Worm (Caenorhabditis elegans) whole organism, young adult: ENCODE data around the gene D2096.5.

ENCODE experiments used
- B0261.1 ChIP-seq: sonication (generic microtip); optimal IDR thresholded peaks from 2 replicates; lab custom pipeline; 2016; ENCODE audit warnings: mild to moderate bottlenecking, missing genetic modification characterization, moderate library complexity, missing compliant biosample characterization
- C06A6.2 ChIP-seq: fragments of 200-800 bp; sonication (Bioruptor generic); conservative IDR thresholded peaks from 2 replicates; pipeline ENCODE4 v1.3.6; 2022; ENCODE audit warnings: missing genetic modification characterization, missing compliant biosample characterization
- F10E7.11 ChIP-seq: sonication (generic microtip); optimal IDR thresholded peaks from 2 replicates; lab custom pipeline; 2017; ENCODE audit warnings: mild to moderate bottlenecking, missing genetic modification characterization, moderate library complexity, missing compliant biosample characterization
- F33H1.4 ChIP-seq: fragments of 200-800 bp; sonication (Bioruptor generic); IDR thresholded peaks from 2 replicates; pipeline ENCODE4 v1.3.6; 2022; ENCODE audit warnings: missing genetic modification reagents, missing genetic modification characterization, missing compliant biosample characterization
- F55B11.4 ChIP-seq: sonication (generic microtip); optimal IDR thresholded peaks from 2 replicates; lab custom pipeline; 2016; ENCODE audit warnings: missing compliant biosample characterization, missing genetic modification characterization, borderline replicate concordance; ENCODE audit not compliant: insufficient read depth
- F57C9.4 ChIP-seq: sonication (generic microtip); optimal IDR thresholded peaks from 2 replicates; lab custom pipeline; 2017; ENCODE audit warnings: mild to moderate bottlenecking, missing genetic modification characterization, missing compliant biosample characterization
- K12H6.12 ChIP-seq: fragments of 200-800 bp; sonication (Bioruptor generic); optimal IDR thresholded peaks from 2 replicates; lab custom pipeline; 2018; ENCODE audit warnings: mild to moderate bottlenecking, missing genetic modification characterization, missing compliant biosample characterization
- Y53G8AR.9 ChIP-seq: fragments of 200-800 bp; sonication (Bioruptor generic); conservative IDR thresholded peaks from 2 replicates; pipeline ENCODE4 v1.3.6; 2022; ENCODE audit warnings: missing genetic modification reagents, missing genetic modification characterization, missing compliant biosample characterization
- Y56A3A.18 ChIP-seq: fragments of 200-800 bp; sonication (Bioruptor generic); IDR thresholded peaks from 2 replicates; pipeline ENCODE4 v1.3.6; 2022; ENCODE audit warnings: missing genetic modification reagents, missing genetic modification characterization, missing compliant biosample characterization
- Y67H2A.10 ChIP-seq: fragments of 200-800 bp; sonication (Bioruptor generic); conservative IDR thresholded peaks from 2 replicates; pipeline ENCODE4 v1.3.6; 2022; ENCODE audit warnings: missing genetic modification reagents, missing genetic modification characterization, missing compliant biosample characterization
- Y79H2A.3 ChIP-seq: fragments of 200-800 bp; sonication (Bioruptor generic); conservative IDR thresholded peaks from 2 replicates; pipeline ENCODE4 v1.3.6; 2022; ENCODE audit warnings: missing genetic modification reagents, missing genetic modification characterization, missing compliant biosample characterization
- akir-1 ChIP-seq: fragments of 200-800 bp; sonication (Bioruptor generic); optimal IDR thresholded peaks from 2 replicates; lab custom pipeline; 2018; ENCODE audit warnings: mild to moderate bottlenecking, missing genetic modification characterization, moderate library complexity, missing compliant biosample characterization
- aptf-2 ChIP-seq: fragments of 200-800 bp; sonication (Bioruptor generic); conservative IDR thresholded peaks from 2 replicates; pipeline ENCODE4 v1.3.6; 2022; ENCODE audit warnings: missing genetic modification reagents, missing genetic modification characterization, missing compliant biosample characterization
- atf-7 ChIP-seq: sonication (generic microtip); optimal IDR thresholded peaks from 2 replicates; lab custom pipeline; 2017; ENCODE audit warnings: mild to moderate bottlenecking, missing genetic modification characterization, missing compliant biosample characterization
- attf-3 ChIP-seq: fragments of 200-800 bp; sonication (Bioruptor generic); conservative IDR thresholded peaks from 2 replicates; pipeline ENCODE4 v1.3.6; 2022; ENCODE audit warnings: missing genetic modification reagents, missing genetic modification characterization, missing compliant biosample characterization
- attf-5 ChIP-seq: fragments of 200-800 bp; sonication (Bioruptor generic); optimal IDR thresholded peaks from 2 replicates; lab custom pipeline; 2018; ENCODE audit warnings: mild to moderate bottlenecking, missing genetic modification characterization, missing compliant biosample characterization
- attf-6 ChIP-seq: fragments of 200-800 bp; sonication (Bioruptor generic); IDR thresholded peaks from 2 replicates; pipeline ENCODE4 v1.3.6; 2022; ENCODE audit warnings: missing genetic modification reagents, missing genetic modification characterization, missing compliant biosample characterization
- bed-1 ChIP-seq: fragments of 200-800 bp; sonication (Bioruptor generic); IDR thresholded peaks from 2 replicates; pipeline ENCODE4 v1.3.6; 2022; ENCODE audit warnings: missing genetic modification reagents, missing genetic modification characterization, missing compliant biosample characterization
- cebp-1 ChIP-seq, 2 experiments: fragments of 200-800 bp in 1 of 2; sonication (Bioruptor generic) in 1 of 2; sonication (generic microtip) in 1 of 2; IDR thresholded peaks in 1 of 2; optimal IDR thresholded peaks in 1 of 2; 2 replicates each; pipeline versions ENCODE4 v1.3.6 to Lab custom; 2017 to 2022; ENCODE audit warnings: missing compliant biosample characterization in 2 of 2, missing genetic modification characterization in 2 of 2, mild to moderate bottlenecking in 1 of 2, missing genetic modification reagents in 1 of 2, moderate library complexity in 1 of 2
- ceh-27 ChIP-seq: fragments of 200-800 bp; sonication (Bioruptor generic); optimal IDR thresholded peaks from 2 replicates; lab custom pipeline; 2018; ENCODE audit warnings: mild to moderate bottlenecking, missing genetic modification characterization, moderate library complexity, missing compliant biosample characterization
- ceh-58 ChIP-seq: fragments of 200-800 bp; sonication (Bioruptor generic); IDR thresholded peaks from 2 replicates; pipeline ENCODE4 v1.3.6; 2022; ENCODE audit warnings: missing genetic modification characterization, missing compliant biosample characterization
- dox-1 ChIP-seq: fragments of 200-800 bp; sonication (Bioruptor generic); IDR thresholded peaks from 2 replicates; pipeline ENCODE4 v1.3.6; 2022; ENCODE audit warnings: missing genetic modification reagents, missing genetic modification characterization, missing compliant biosample characterization
- dpff-1 ChIP-seq: sonication (generic microtip); optimal IDR thresholded peaks from 2 replicates; lab custom pipeline; 2017; ENCODE audit warnings: mild to moderate bottlenecking, missing genetic modification characterization, missing compliant biosample characterization
- dpl-1 ChIP-seq: fragments of 150-350 bp; optimal IDR thresholded peaks from 2 replicates; lab custom pipeline; 2014; ENCODE audit warnings: missing biosample characterization, missing genetic modification reagents, missing genetic modification characterization
- egl-18 ChIP-seq: fragments of 200-800 bp; sonication (Bioruptor generic); IDR thresholded peaks from 2 replicates; pipeline ENCODE4 v1.3.6; 2022; ENCODE audit warnings: missing genetic modification reagents, missing genetic modification characterization, missing compliant biosample characterization
- ekl-4 ChIP-seq: fragments of 200-800 bp; sonication (Bioruptor generic); IDR thresholded peaks from 2 replicates; pipeline ENCODE4 v1.3.6; 2022; ENCODE audit warnings: missing genetic modification reagents, missing genetic modification characterization, missing compliant biosample characterization
- ets-4 ChIP-seq: fragments of 200-800 bp; sonication (Bioruptor generic); optimal IDR thresholded peaks from 2 replicates; lab custom pipeline; 2018; ENCODE audit warnings: mild to moderate bottlenecking, missing genetic modification characterization, missing compliant biosample characterization
- hlh-12 ChIP-seq: sonication (generic microtip); optimal IDR thresholded peaks from 2 replicates; lab custom pipeline; 2016; ENCODE audit warnings: missing genetic modification characterization, missing compliant biosample characterization
- hmg-1.2 ChIP-seq: fragments of 200-800 bp; sonication (Bioruptor generic); IDR thresholded peaks from 2 replicates; pipeline ENCODE4 v1.3.6; 2022; ENCODE audit warnings: missing genetic modification reagents, missing genetic modification characterization, missing compliant biosample characterization
- lag-1 ChIP-seq: fragments of 200-800 bp; sonication (Bioruptor generic); IDR thresholded peaks from 2 replicates; pipeline ENCODE4 v1.3.6; 2022; ENCODE audit warnings: missing genetic modification reagents, missing genetic modification characterization, missing compliant biosample characterization
- lin-35 ChIP-seq, 3 experiments: fragments of 150-350 bp in 2 of 3; sonication (generic microtip) in 1 of 3; optimal IDR thresholded peaks; 2 replicates each; lab custom pipeline; 2014 to 2018; ENCODE audit warnings: missing biosample characterization in 3 of 3, missing genetic modification characterization in 3 of 3, missing genetic modification reagents in 3 of 3
- lin-40 ChIP-seq: sonication (generic microtip); optimal IDR thresholded peaks from 2 replicates; lab custom pipeline; 2016; ENCODE audit warnings: missing genetic modification characterization, mild to moderate bottlenecking, missing compliant biosample characterization, missing genotype, missing genetic modification reagents
- lsl-1 ChIP-seq: fragments of 200-800 bp; sonication (Bioruptor generic); optimal IDR thresholded peaks from 2 replicates; lab custom pipeline; 2018; ENCODE audit warnings: mild to moderate bottlenecking, missing genetic modification characterization, moderate library complexity, missing compliant biosample characterization
- nfya-1 ChIP-seq: sonication (generic microtip); optimal IDR thresholded peaks from 2 replicates; lab custom pipeline; 2017; ENCODE audit warnings: antibody characterized with exemption, missing compliant biosample characterization, missing genetic modification characterization, borderline replicate concordance; ENCODE audit not compliant: insufficient read depth
- nfyb-1 ChIP-seq: fragments of 200-800 bp; sonication (Bioruptor generic); IDR thresholded peaks from 2 replicates; pipeline ENCODE4 v1.3.6; 2022; ENCODE audit warnings: missing genetic modification reagents, missing genetic modification characterization, missing compliant biosample characterization
- pbrm-1 ChIP-seq: fragments of 200-800 bp; sonication (Bioruptor generic); IDR thresholded peaks from 2 replicates; pipeline ENCODE4 v1.3.6; 2022; ENCODE audit warnings: missing genetic modification reagents, missing genetic modification characterization, missing compliant biosample characterization
- rcor-1 ChIP-seq: fragments of 200-800 bp; sonication (Bioruptor generic); IDR thresholded peaks from 2 replicates; pipeline ENCODE4 v1.3.6; 2022; ENCODE audit warnings: missing genetic modification reagents, missing genetic modification characterization, missing compliant biosample characterization
- sdz-38 ChIP-seq: sonication (generic microtip); optimal IDR thresholded peaks from 2 replicates; lab custom pipeline; 2016; ENCODE audit warnings: missing genotype, missing genetic modification characterization, missing compliant biosample characterization
- sea-2 ChIP-seq: fragments of 200-800 bp; sonication (Bioruptor generic); IDR thresholded peaks from 2 replicates; pipeline ENCODE4 v1.3.6; 2022; ENCODE audit warnings: missing genetic modification characterization, missing compliant biosample characterization
- snpc-1.3 ChIP-seq: sonication (generic microtip); optimal IDR thresholded peaks from 2 replicates; lab custom pipeline; 2017; ENCODE audit warnings: missing genetic modification characterization, mild to moderate bottlenecking, missing compliant biosample characterization, antibody characterized with exemption, moderate library complexity, missing genotype, missing genetic modification reagents; ENCODE audit not compliant: insufficient read depth
- sptf-2 ChIP-seq: fragments of 200-800 bp; sonication (Bioruptor generic); optimal IDR thresholded peaks from 2 replicates; lab custom pipeline; 2018; ENCODE audit warnings: mild to moderate bottlenecking, missing genetic modification characterization, missing compliant biosample characterization
- tbp1 ChIP-seq: fragments of 200-800 bp; sonication (Bioruptor generic); optimal IDR thresholded peaks from 2 replicates; lab custom pipeline; 2018; ENCODE audit warnings: mild to moderate bottlenecking, missing genetic modification characterization, missing compliant biosample characterization
- zfh-2 ChIP-seq: fragments of 200-800 bp; sonication (Bioruptor generic); conservative IDR thresholded peaks from 2 replicates; pipeline ENCODE4 v1.3.6; 2022; ENCODE audit warnings: missing genetic modification reagents, missing genetic modification characterization, missing compliant biosample characterization
- ztf-18 ChIP-seq: sonication (generic microtip); optimal IDR thresholded peaks from 2 replicates; lab custom pipeline; 2016; ENCODE audit warnings: missing genotype, mild to moderate bottlenecking, missing genetic modification characterization, missing compliant biosample characterization
- ztf-22 ChIP-seq: fragments of 200-800 bp; sonication (Bioruptor generic); optimal IDR thresholded peaks from 2 replicates; lab custom pipeline; 2018; ENCODE audit warnings: mild to moderate bottlenecking, missing genetic modification characterization, moderate library complexity, missing compliant biosample characterization
- ztf-26 ChIP-seq: sonication (generic microtip); optimal IDR thresholded peaks from 2 replicates; lab custom pipeline; 2017; ENCODE audit warnings: missing genetic modification characterization, missing compliant biosample characterization

Gene D2096.5

ce11 chrIV:8379683-8380082, 20.1 kb upstream of the D2096.5 start, which contains the start of gene praf-3:
Gene praf-3, plus strand, starts transcription at chrIV:8379983.
- TF ChIP-seq tbp1 (GFP tag; lab: Kevin White, UChicago) (no peak), nfya-1 (no peak), hmg-1.2 (GFP tag; lab: Robert Waterston, UW) (no peak), ztf-18 (tag; lab: Kevin White, UChicago) (no peak), zfh-2 (GFP tag; lab: Robert Waterston, UW) (no peak), sptf-2 (no peak), C06A6.2 (GFP tag; lab: Robert Waterston, UW) (no peak), attf-6 (GFP tag; lab: Robert Waterston, UW) (no peak), egl-18 (GFP tag; lab: Robert Waterston, UW) (no peak), pbrm-1 (GFP tag; lab: Robert Waterston, UW) (no peak), akir-1 (GFP tag; lab: Kevin White, UChicago) (no peak), cebp-1 (GFP tag; IDR thresholded peaks at IDR 0.05; lab: Robert Waterston, UW) (no peak), cebp-1 (tag; optimal IDR thresholded peaks at IDR 0.05; lab: Kevin White, UChicago) (no peak), sea-2 (no peak), lin-40 (no peak), K12H6.12 (tag; lab: Kevin White, UChicago) (no peak), Y67H2A.10 (GFP tag; lab: Robert Waterston, UW) (no peak)
- TF ChIP-seq, all 124 proteins: peak for 0

- no peak for TF ChIP-seq attf-3 (GFP tag; lab: Robert Waterston, UW)
- TF ChIP-seq ceh-27 (GFP tag; lab: Kevin White, UChicago) = peak; percentile 55
- no peak for TF ChIP-seq bed-1 (GFP tag; lab: Robert Waterston, UW)
- TF ChIP-seq F55B11.4 (tag; lab: Kevin White, UChicago) = no peak
- TF ChIP-seq ets-4 (GFP tag; lab: Kevin White, UChicago) = no peak
- no peak for TF ChIP-seq hlh-12 (tag; lab: Kevin White, UChicago)
- no peak for TF ChIP-seq B0261.1 (tag; lab: Kevin White, UChicago)
- TF ChIP-seq tbp1 (GFP tag; lab: Kevin White, UChicago) = peak; percentile 55
- TF ChIP-seq F57C9.4 = no peak
- peak; percentile 6 for TF ChIP-seq dpl-1 (GFP tag; lab: Kevin White, UChicago)
- no peak for TF ChIP-seq ceh-58
- no peak for TF ChIP-seq Y56A3A.18
- no peak for TF ChIP-seq ztf-26
- no peak for TF ChIP-seq lin-35 (GFP tag; optimal IDR thresholded peaks at IDR 0.05; lab: Kevin White, UChicago)
- TF ChIP-seq hmg-1.2 (GFP tag; lab: Robert Waterston, UW) = peak; percentile 34; the same call in 1 of the 2 replicates
- 0 out of 2 replicates have a peak, but pooled peaks have one; percentile 49 for TF ChIP-seq nfyb-1
- TF ChIP-seq attf-5 (GFP tag; lab: Kevin White, UChicago) = peak; percentile 75
- TF ChIP-seq rcor-1 (GFP tag; lab: Robert Waterston, UW) = peak; percentile 51; the same call in 1 of the 2 replicates
- peak; percentile 63; the same call in 1 of the 2 replicates for TF ChIP-seq cebp-1 (GFP tag; IDR thresholded peaks at IDR 0.05; lab: Robert Waterston, UW)
- peak; percentile 75 for TF ChIP-seq cebp-1 (tag; optimal IDR thresholded peaks at IDR 0.05; lab: Kevin White, UChicago)
- peak; percentile 6 for TF ChIP-seq snpc-1.3 (tag; lab: Kevin White, UChicago)
- no peak for TF ChIP-seq F10E7.11
- peak; percentile 92 for TF ChIP-seq F33H1.4 (GFP tag; lab: Robert Waterston, UW)
- TF ChIP-seq Y79H2A.3 (GFP tag; lab: Robert Waterston, UW) = no peak
- no peak for TF ChIP-seq lag-1 (GFP tag; lab: Robert Waterston, UW)
- TF ChIP-seq Y53G8AR.9 (GFP tag; lab: Robert Waterston, UW) = no peak
- TF ChIP-seq dox-1 (GFP tag; lab: Robert Waterston, UW) = no peak
- no peak for TF ChIP-seq sdz-38 (tag; lab: Kevin White, UChicago)
- TF ChIP-seq ekl-4 (GFP tag; lab: Robert Waterston, UW) = no peak
- no peak for TF ChIP-seq egl-18 (GFP tag; lab: Robert Waterston, UW)
- TF ChIP-seq lsl-1 = peak; percentile 28
- no peak for TF ChIP-seq aptf-2 (GFP tag; lab: Robert Waterston, UW)
- no peak for TF ChIP-seq akir-1 (GFP tag; lab: Kevin White, UChicago)
- TF ChIP-seq atf-7 (tag; lab: Kevin White, UChicago) = no peak
- no peak for TF ChIP-seq dpff-1 (tag; lab: Kevin White, UChicago)
- TF ChIP-seq ztf-22 (GFP tag; lab: Kevin White, UChicago) = no peak
These were observed 19.7 kb upstream of the D2096.5 start, which contains the start of gene nap-1 for ce11 chrIV:8379278-8379677. Gene nap-1, minus strand, starts transcription at chrIV:8379319.
